Fruit fly (Drosophila melanogaster) whole organism: ENCODE results near the gene Drsl5.

Experiments used
- Dll ChIP-seq: fragments of >200 bp; optimal IDR thresholded peaks from 2 replicates; lab custom pipeline; 2017
- pan ChIP-seq: fragments of >200 bp; optimal IDR thresholded peaks from 2 replicates; lab custom pipeline; 2017
- psq ChIP-seq: fragments of >200 bp; optimal IDR thresholded peaks from 2 replicates; lab custom pipeline; 2017
- usp ChIP-seq: fragments of >200 bp; optimal IDR thresholded peaks from 2 replicates; lab custom pipeline; 2017; ENCODE audit warnings: missing biosample characterization, missing genetic modification characterization, mixed read lengths

DNA sequence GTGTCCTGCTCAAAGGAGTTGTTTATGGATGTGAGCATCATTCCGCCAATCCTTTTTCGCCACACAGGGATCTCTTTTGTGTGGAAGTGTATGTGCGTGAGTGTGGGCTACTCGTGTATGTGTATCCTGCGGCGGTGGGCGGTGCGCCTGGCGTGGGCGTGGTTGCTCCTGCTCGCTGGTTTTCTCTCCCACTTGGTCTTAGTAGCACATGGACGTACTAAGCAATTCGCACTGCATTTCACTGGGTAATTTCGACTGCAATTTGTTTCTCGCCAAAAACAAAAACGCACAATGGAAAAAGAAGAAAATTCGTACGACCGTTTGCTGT, 9.0 kb downstream of the Drsl5 start:
- TF ChIP-seq Dll (lab: Kevin White, UChicago): no peak
- no peak for TF ChIP-seq psq
- no peak for TF ChIP-seq pan (lab: Kevin White, UChicago)
- no peak for TF ChIP-seq usp
